Fruit fly (Drosophila melanogaster) whole organism, adult: ENCODE measurements around the gene Sarm.

Experiments used
- CG7101 ChIP-seq: fragments of 200-800 bp; sonication (Bioruptor generic); optimal IDR thresholded peaks from 2 replicates; lab custom pipeline; 2018; ENCODE audit warnings: missing biosample characterization, mild to moderate bottlenecking, missing genetic modification characterization, moderate library complexity
- bab1 ChIP-seq: fragments of 200-800 bp; sonication (Bioruptor generic); optimal IDR thresholded peaks from 3 replicates; lab custom pipeline; 2019; ENCODE audit warnings: missing biosample characterization, mild to moderate bottlenecking, missing genetic modification characterization, moderate library complexity
- cic ChIP-seq: fragments of 200-800 bp; sonication (Bioruptor generic); optimal IDR thresholded peaks from 2 replicates; lab custom pipeline; 2017; ENCODE audit warnings: missing biosample characterization, mild to moderate bottlenecking, missing genetic modification characterization, moderate library complexity
- kay ChIP-seq: fragments of 200-800 bp; sonication (Bioruptor generic); peaks from one replicate; lab custom pipeline; 2016; ENCODE audit warnings: missing biosample characterization, missing genetic modification characterization, borderline replicate concordance

DNA sequence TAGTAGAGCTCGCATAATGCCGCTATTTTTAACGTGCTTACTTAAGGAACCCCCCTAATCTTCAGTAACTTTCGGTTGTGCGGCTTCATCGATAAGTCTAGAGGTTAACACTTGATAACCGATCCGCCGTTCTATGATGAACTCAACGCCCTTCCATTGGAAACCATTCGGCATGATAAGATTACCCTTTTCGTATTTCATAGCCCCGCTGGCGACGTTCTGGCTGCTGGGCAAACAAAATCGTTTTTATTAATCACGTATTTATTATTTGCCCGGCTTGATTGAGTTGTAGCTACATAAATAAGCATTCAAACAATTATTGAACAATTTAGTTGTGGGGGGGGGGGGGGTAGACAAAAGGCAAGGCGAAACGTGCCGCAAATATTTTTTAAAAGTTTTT lies 29.9 kb downstream of the Sarm start:
- TF ChIP-seq cic (peak; percentile 36), kay (GFP tag; lab: Kevin White, UChicago) (no peak), bab1 (no peak), CG7101 (tag; lab: Kevin White, UChicago) (no peak)
